Fruit fly (Drosophila melanogaster) whole organism, embryonic: ENCODE results near the gene CG31792.

Experiments
- Atf-2 ChIP-seq: fragments of 200-800 bp; sonication (Bioruptor generic); optimal IDR thresholded peaks from 2 replicates; lab custom pipeline; 2016; ENCODE audit warnings: missing biosample characterization, missing genetic modification characterization
- Awh ChIP-seq: fragments of 200-800 bp; sonication (Bioruptor generic); IDR thresholded peaks from 2 replicates; pipeline ENCODE4, ENCODE4 v1.3.6; 2022; ENCODE audit warnings: missing biosample characterization, missing genetic modification characterization
- Blimp-1 ChIP-seq: fragments of 200-800 bp; sonication (Bioruptor generic); optimal IDR thresholded peaks from 3 replicates; lab custom pipeline; 2018; ENCODE audit warnings: missing biosample characterization, missing genetic modification characterization, mild to moderate bottlenecking, moderate library complexity, missing genetic modification reagents
- CG11560 ChIP-seq: fragments of 200-800 bp; sonication (Bioruptor generic); IDR thresholded peaks from 3 replicates; pipeline ENCODE4 v1.3.6; 2022; ENCODE audit warnings: missing biosample characterization, missing genetic modification characterization
- CG12219 ChIP-seq: fragments of 200-800 bp; sonication (Bioruptor generic); optimal IDR thresholded peaks from 3 replicates; lab custom pipeline; 2018; ENCODE audit warnings: missing biosample characterization, mild to moderate bottlenecking, missing genetic modification characterization
- CG13123 ChIP-seq: fragments of 200-800 bp; sonication (Bioruptor generic); optimal IDR thresholded peaks from 2 replicates; lab custom pipeline; 2016; ENCODE audit warnings: missing biosample characterization, missing genetic modification characterization
- CG14050 ChIP-seq: fragments of 200-800 bp; sonication (Bioruptor generic); IDR thresholded peaks from 3 replicates; pipeline ENCODE4 v1.3.6; 2022; ENCODE audit warnings: missing biosample characterization, missing genetic modification characterization
- CG1602 ChIP-seq: fragments of 200-800 bp; sonication (Bioruptor generic); optimal IDR thresholded peaks from 3 replicates; lab custom pipeline; 2016; ENCODE audit warnings: missing biosample characterization, missing genetic modification characterization
- CG1603 ChIP-seq: fragments of 200-800 bp; sonication (Bioruptor generic); optimal IDR thresholded peaks from 2 replicates; lab custom pipeline; 2019; ENCODE audit warnings: missing biosample characterization, mild to moderate bottlenecking, missing genetic modification characterization, moderate library complexity
- CG17361 ChIP-seq: fragments of 200-800 bp; sonication (Bioruptor generic); IDR thresholded peaks from 3 replicates; pipeline ENCODE4 v1.3.6; 2022; ENCODE audit warnings: missing biosample characterization, missing genetic modification characterization
- CG17829 ChIP-seq: fragments of 200-800 bp; optimal IDR thresholded peaks from 2 replicates; lab custom pipeline; 2019; ENCODE audit warnings: missing biosample characterization, mild to moderate bottlenecking, missing genetic modification characterization, moderate library complexity
- CG1792 ChIP-seq: fragments of 200-800 bp; sonication (Bioruptor generic); optimal IDR thresholded peaks from 2 replicates; lab custom pipeline; 2016; ENCODE audit warnings: missing biosample characterization, missing genetic modification characterization
- CG2712 ChIP-seq: fragments of 200-800 bp; optimal IDR thresholded peaks from 3 replicates; lab custom pipeline; 2019; ENCODE audit warnings: missing biosample characterization, mild to moderate bottlenecking, missing genetic modification characterization, moderate library complexity
- CG30403 ChIP-seq: fragments of 200-800 bp; sonication (Bioruptor generic); optimal IDR thresholded peaks from 3 replicates; lab custom pipeline; 2016; ENCODE audit warnings: missing biosample characterization, missing genetic modification characterization
- CG3281 ChIP-seq: fragments of 200-800 bp; sonication (Bioruptor generic); optimal IDR thresholded peaks from 3 replicates; lab custom pipeline; 2017; ENCODE audit warnings: missing biosample characterization, mild to moderate bottlenecking, missing genetic modification characterization
- CG3726 ChIP-seq: fragments of 200-800 bp; sonication (Bioruptor generic); IDR thresholded peaks from 3 replicates; pipeline ENCODE4, ENCODE4 v1.3.6; 2022; ENCODE audit warnings: missing biosample characterization, missing genetic modification characterization
- CG7839 ChIP-seq: fragments of 200-800 bp; sonication (Bioruptor generic); optimal IDR thresholded peaks from 3 replicates; lab custom pipeline; 2018; ENCODE audit warnings: missing biosample characterization, mild to moderate bottlenecking, missing genetic modification characterization, moderate library complexity
- CG7987 ChIP-seq: fragments of 200-800 bp; sonication (Bioruptor generic); optimal IDR thresholded peaks from 2 replicates; lab custom pipeline; 2018; ENCODE audit warnings: missing biosample characterization, mild to moderate bottlenecking, missing genetic modification characterization, moderate library complexity
- CG9215 ChIP-seq: fragments of 200-800 bp; sonication (Bioruptor generic); IDR thresholded peaks from 2 replicates; pipeline ENCODE4 v1.3.6; 2022; ENCODE audit warnings: missing biosample characterization, missing genetic modification characterization
- CG9609 ChIP-seq: fragments of 200-800 bp; sonication (Bioruptor generic); optimal IDR thresholded peaks from 3 replicates; lab custom pipeline; 2016; ENCODE audit warnings: missing biosample characterization, missing genetic modification characterization
- CHES-1-like ChIP-seq: fragments of 200-800 bp; sonication (Bioruptor generic); optimal IDR thresholded peaks from 2 replicates; lab custom pipeline; 2016; ENCODE audit warnings: missing biosample characterization, missing genetic modification characterization
- Deaf1 ChIP-seq: fragments of 200-800 bp; optimal IDR thresholded peaks from 3 replicates; lab custom pipeline; 2019; ENCODE audit warnings: missing biosample characterization, mild to moderate bottlenecking, missing genetic modification characterization, moderate library complexity
- Dek ChIP-seq: fragments of 200-800 bp; sonication (Bioruptor generic); optimal IDR thresholded peaks from 3 replicates; lab custom pipeline; 2019; ENCODE audit warnings: missing biosample characterization, mild to moderate bottlenecking, missing genetic modification characterization, moderate library complexity
- Elba2 ChIP-seq: fragments of 200-800 bp; sonication (Bioruptor generic); optimal IDR thresholded peaks from 3 replicates; lab custom pipeline; 2016; ENCODE audit warnings: missing biosample characterization, missing genetic modification characterization
- Fer3 ChIP-seq: fragments of 200-800 bp; sonication (Bioruptor generic); optimal IDR thresholded peaks from 2 replicates; lab custom pipeline; 2018; ENCODE audit warnings: missing biosample characterization, mild to moderate bottlenecking, missing genetic modification characterization, moderate library complexity
- GATAe ChIP-seq: fragments of 200-800 bp; sonication (Bioruptor generic); conservative IDR thresholded peaks from 2 replicates; pipeline ENCODE4 v1.3.6; 2022; ENCODE audit warnings: missing biosample characterization, missing genetic modification characterization
- Lhr ChIP-seq: fragments of 200-800 bp; sonication (Bioruptor generic); optimal IDR thresholded peaks from 3 replicates; lab custom pipeline; 2017; ENCODE audit warnings: mild to moderate bottlenecking, missing biosample characterization, missing genetic modification reagents, missing genetic modification characterization
- Lpt ChIP-seq: fragments of >200 bp; optimal IDR thresholded peaks from 2 replicates; lab custom pipeline; 2018; ENCODE audit warnings: missing biosample characterization, missing genetic modification characterization
- NC2α ChIP-seq: fragments of 200-800 bp; sonication (Bioruptor generic); optimal IDR thresholded peaks from 2 replicates; lab custom pipeline; 2016; ENCODE audit warnings: missing biosample characterization, missing genetic modification characterization
- Poxn ChIP-seq: fragments of 200-800 bp; sonication (Bioruptor generic); IDR thresholded peaks from 2 replicates; pipeline ENCODE4 v1.3.6; 2022; ENCODE audit warnings: missing biosample characterization, missing genetic modification characterization
- Rfx ChIP-seq: fragments of 200-800 bp; sonication (Bioruptor generic); IDR thresholded peaks from 2 replicates; pipeline ENCODE4 v1.3.6; 2022; ENCODE audit warnings: missing biosample characterization, missing genetic modification characterization
- Side ChIP-seq: fragments of 200-800 bp; sonication (Bioruptor generic); optimal IDR thresholded peaks from 2 replicates; lab custom pipeline; 2016; ENCODE audit warnings: missing biosample characterization, missing genetic modification characterization
- Ssrp ChIP-seq: fragments of 200-800 bp; sonication (Bioruptor generic); optimal IDR thresholded peaks from 2 replicates; lab custom pipeline; 2018; ENCODE audit warnings: missing biosample characterization, mild to moderate bottlenecking, missing genetic modification characterization, moderate library complexity
- br ChIP-seq: fragments of >200 bp; optimal IDR thresholded peaks from 2 replicates; lab custom pipeline; 2017
- corto ChIP-seq: fragments of 200-800 bp; sonication (Bioruptor generic); optimal IDR thresholded peaks from 2 replicates; lab custom pipeline; 2016; ENCODE audit warnings: missing biosample characterization, mild to moderate bottlenecking, missing genetic modification characterization, moderate library complexity
- emc ChIP-seq: fragments of 200-800 bp; sonication (Bioruptor generic); optimal IDR thresholded peaks from 2 replicates; lab custom pipeline; 2016; ENCODE audit warnings: missing biosample characterization, missing genetic modification characterization
- exex ChIP-seq: fragments of 200-800 bp; sonication (Bioruptor generic); optimal IDR thresholded peaks from 4 replicates; lab custom pipeline; 2018; ENCODE audit warnings: missing biosample characterization, mild to moderate bottlenecking, missing genetic modification characterization, moderate library complexity
- eyg ChIP-seq: fragments of 200-800 bp; sonication (Bioruptor generic); optimal IDR thresholded peaks from 3 replicates; lab custom pipeline; 2016; ENCODE audit warnings: missing biosample characterization, missing genetic modification characterization
- fd3F ChIP-seq: fragments of 200-800 bp; sonication (Bioruptor generic); optimal IDR thresholded peaks from 2 replicates; lab custom pipeline; 2018; ENCODE audit warnings: missing biosample characterization, mild to moderate bottlenecking, missing genetic modification characterization, moderate library complexity
- gfzf ChIP-seq: fragments of 200-800 bp; sonication (Bioruptor generic); optimal IDR thresholded peaks from 2 replicates; lab custom pipeline; 2016; ENCODE audit warnings: missing biosample characterization, mild to moderate bottlenecking, missing genetic modification characterization, moderate library complexity
- gro ChIP-seq: fragments of 200-800 bp; sonication (Bioruptor generic); optimal IDR thresholded peaks from 2 replicates; lab custom pipeline; 2016; ENCODE audit warnings: missing biosample characterization, missing genetic modification characterization
- jigr1 ChIP-seq: fragments of 200-800 bp; sonication (Bioruptor generic); IDR thresholded peaks from 3 replicates; pipeline ENCODE4 v1.3.6; 2022; ENCODE audit warnings: missing biosample characterization, missing genetic modification characterization
- lilli ChIP-seq: fragments of 200-800 bp; sonication (Bioruptor generic); optimal IDR thresholded peaks from 3 replicates; lab custom pipeline; 2016; ENCODE audit warnings: missing biosample characterization, missing genetic modification characterization
- mam ChIP-seq: fragments of 200-800 bp; sonication (Bioruptor generic); optimal IDR thresholded peaks from 3 replicates; lab custom pipeline; 2016; ENCODE audit warnings: missing biosample characterization, missing genetic modification characterization
- p53 ChIP-seq: fragments of 200-800 bp; sonication (Bioruptor generic); optimal IDR thresholded peaks from 2 replicates; lab custom pipeline; 2016; ENCODE audit warnings: missing biosample characterization, missing genetic modification characterization
- pho ChIP-seq: fragments of 200-800 bp; sonication (Bioruptor generic); optimal IDR thresholded peaks from 2 replicates; lab custom pipeline; 2016; ENCODE audit warnings: missing biosample characterization, missing genetic modification characterization
- pum ChIP-seq: fragments of 200-800 bp; sonication (Bioruptor generic); optimal IDR thresholded peaks from 2 replicates; lab custom pipeline; 2016; ENCODE audit warnings: missing biosample characterization, missing genetic modification characterization
- rib ChIP-seq: fragments of 200-800 bp; sonication (Bioruptor generic); IDR thresholded peaks from 2 replicates; pipeline ENCODE4 v1.3.6; 2022; ENCODE audit warnings: missing biosample characterization, missing genetic modification characterization
- z ChIP-seq: fragments of 200-800 bp; sonication (Bioruptor generic); IDR thresholded peaks from 3 replicates; pipeline ENCODE4 v1.3.6; 2022; ENCODE audit warnings: missing biosample characterization, missing genetic modification characterization
- zfh1 ChIP-seq: fragments of 200-800 bp; sonication (Bioruptor generic); IDR thresholded peaks from 3 replicates; pipeline ENCODE4 v1.3.6; 2022; ENCODE audit warnings: missing biosample characterization, missing genetic modification characterization

CG31792 gene

dm6 chr2L:19011895-19012645 is 14.8 kb downstream of the CG31792 start (continued):
- TF ChIP-seq gfzf (GFP tag; lab: Kevin White, UChicago) (no peak), CG30403 (GFP tag; lab: Kevin White, UChicago) (peak; percentile 81), CG2712 (peak; percentile 82), CG12219 (GFP tag; lab: Kevin White, UChicago) (peak; percentile 80), emc (peak; percentile 44), CG7987 (GFP tag; lab: Kevin White, UChicago) (peak; percentile 54), exex (tag; lab: Kevin White, UChicago) (peak; percentile 53), br (lab: Kevin White, UChicago) (no peak), Atf-2 (GFP tag; lab: Kevin White, UChicago) (peak; percentile 76), corto (peak; percentile 45), CHES-1-like (GFP tag; lab: Kevin White, UChicago) (peak; percentile 80), Rfx (GFP tag; lab: Robert Waterston, UW) (peak; percentile 89), Poxn (GFP tag; lab: Robert Waterston, UW) (peak; percentile 66; the same call in 1 of the 2 replicates), mam (GFP tag; lab: Kevin White, UChicago) (peak; percentile 88), jigr1 (peak; percentile 68; the same call in 2 of the 3 replicates), NC2α (GFP tag; lab: Kevin White, UChicago) (peak; percentile 46), CG11560 (tag; lab: Robert Waterston, UW) (peak; percentile 59; the same call in 2 of the 3 replicates), z (GFP tag; lab: Robert Waterston, UW) (no peak), Dek (peak; percentile 77), CG17829 (tag; lab: Kevin White, UChicago) (peak; percentile 67), eyg (GFP tag; lab: Kevin White, UChicago) (peak; percentile 56), CG1792 (GFP tag; lab: Kevin White, UChicago) (peak; percentile 71), GATAe (GFP tag; lab: Robert Waterston, UW) (0 out of 2 replicates have a peak, but pooled peaks have one; percentile 15), pho (GFP tag; lab: Kevin White, UChicago) (peak; percentile 80), Blimp-1 (peak; percentile 67), lilli (peak; percentile 90), pum (GFP tag; lab: Kevin White, UChicago) (peak; percentile 74), p53 (GFP tag; lab: Kevin White, UChicago) (peak; percentile 12), Lpt (no peak), CG1603 (tag; lab: Kevin White, UChicago) (peak; percentile 85), Side (GFP tag; lab: Kevin White, UChicago) (peak; percentile 80), zfh1 (GFP tag; lab: Robert Waterston, UW) (peak; percentile 84), CG17361 (GFP tag; lab: Robert Waterston, UW) (peak; percentile 75), CG3281 (GFP tag; lab: Kevin White, UChicago) (peak; percentile 79), Lhr (peak; percentile 16), CG14050 (GFP tag; lab: Robert Waterston, UW) (peak; percentile 76), CG9609 (GFP tag; lab: Kevin White, UChicago) (peak; percentile 83), Deaf1 (tag; lab: Kevin White, UChicago) (peak; percentile 81), gro (peak; percentile 81), CG7839 (peak; percentile 89), rib (GFP tag; lab: Robert Waterston, UW) (no peak), CG1602 (GFP tag; lab: Kevin White, UChicago) (peak; percentile 67), Ssrp (peak; percentile 73), CG3726 (GFP tag; lab: Robert Waterston, UW) (peak; percentile 69; the same call in 2 of the 3 replicates), CG13123 (GFP tag; lab: Kevin White, UChicago) (peak; percentile 29), fd3F (GFP tag; lab: Kevin White, UChicago) (peak; percentile 79), Fer3 (tag; lab: Kevin White, UChicago) (peak; percentile 82), Awh (GFP tag; lab: Robert Waterston, UW) (peak; percentile 76), Elba2 (no peak), CG9215 (GFP tag; lab: Robert Waterston, UW) (peak; percentile 78)
